Worm (Caenorhabditis elegans) whole organism, late embryonic: ENCODE results near the gene col-121.

ENCODE experiments used
- C08G9.2 ChIP-seq: sonication (generic microtip); optimal IDR thresholded peaks from 2 replicates; lab custom pipeline; 2016; ENCODE audit warnings: mild to moderate bottlenecking, missing genetic modification characterization, moderate library complexity, missing compliant biosample characterization
- F13H6.1 ChIP-seq: sonication (generic microtip); optimal IDR thresholded peaks from 2 replicates; lab custom pipeline; 2016; ENCODE audit warnings: missing genetic modification characterization, missing compliant biosample characterization
- K02D7.2 ChIP-seq: sonication (generic microtip); optimal IDR thresholded peaks from 2 replicates; lab custom pipeline; 2017; ENCODE audit warnings: mild to moderate bottlenecking, missing genetic modification characterization, missing compliant biosample characterization
- K09A11.1 ChIP-seq: sonication (generic microtip); optimal IDR thresholded peaks from 2 replicates; lab custom pipeline; 2017; ENCODE audit warnings: antibody characterized with exemption, mild to moderate bottlenecking, missing genetic modification characterization, missing compliant biosample characterization; ENCODE audit not compliant: insufficient read depth
- ahr-1 ChIP-seq: sonication (generic microtip); optimal IDR thresholded peaks from 2 replicates; lab custom pipeline; 2016; ENCODE audit warnings: missing genetic modification characterization, missing compliant biosample characterization
- ama-1 ChIP-seq: fragments of 150-350 bp; optimal IDR thresholded peaks from 2 replicates; lab custom pipeline; 2014
- ceh-14 ChIP-seq: sonication (generic microtip); optimal IDR thresholded peaks from 2 replicates; lab custom pipeline; 2016; ENCODE audit warnings: missing genotype, missing genetic modification characterization, missing compliant biosample characterization
- ceh-19 ChIP-seq: fragments of 200-800 bp; sonication (Bioruptor generic); optimal IDR thresholded peaks from 2 replicates; lab custom pipeline; 2018; ENCODE audit warnings: mild to moderate bottlenecking, missing genetic modification characterization, missing compliant biosample characterization
- ceh-22 ChIP-seq: sonication (generic microtip); optimal IDR thresholded peaks from 2 replicates; lab custom pipeline; 2017; ENCODE audit warnings: missing biosample characterization, missing genetic modification characterization
- ceh-30 ChIP-seq: fragments of 150-350 bp; optimal IDR thresholded peaks from 2 replicates; lab custom pipeline; 2014; ENCODE audit warnings: missing biosample characterization, missing genetic modification characterization
- ceh-31 ChIP-seq: sonication (generic microtip); optimal IDR thresholded peaks from 2 replicates; lab custom pipeline; 2016; ENCODE audit warnings: missing genetic modification characterization, missing compliant biosample characterization
- ceh-34 ChIP-seq: sonication (generic microtip); optimal IDR thresholded peaks from 2 replicates; lab custom pipeline; 2016; ENCODE audit warnings: mild to moderate bottlenecking, missing genetic modification characterization, missing compliant biosample characterization
- dmd-4 ChIP-seq: sonication (generic microtip); optimal IDR thresholded peaks from 2 replicates; lab custom pipeline; 2016; ENCODE audit warnings: borderline replicate concordance, missing genetic modification characterization, missing compliant biosample characterization
- dve-1 ChIP-seq: sonication (generic microtip); optimal IDR thresholded peaks from 2 replicates; lab custom pipeline; 2017; ENCODE audit warnings: antibody characterized with exemption, mild to moderate bottlenecking, missing genetic modification characterization, missing compliant biosample characterization
- elt-2 ChIP-seq: sonication (generic microtip); optimal IDR thresholded peaks from 2 replicates; lab custom pipeline; 2016; ENCODE audit warnings: missing genetic modification reagents, missing genetic modification characterization, missing compliant biosample characterization
- elt-4 ChIP-seq: sonication (generic microtip); optimal IDR thresholded peaks from 2 replicates; lab custom pipeline; 2016; ENCODE audit warnings: missing genetic modification characterization, missing compliant biosample characterization
- fkh-10 ChIP-seq: fragments of 150-350 bp; optimal IDR thresholded peaks from 2 replicates; lab custom pipeline; 2014; ENCODE audit warnings: missing biosample characterization, missing genetic modification reagents, missing genetic modification characterization
- hlh-30 ChIP-seq: sonication (generic microtip); optimal IDR thresholded peaks from 2 replicates; lab custom pipeline; 2017; ENCODE audit warnings: antibody characterized with exemption, missing genetic modification characterization, missing compliant biosample characterization; ENCODE audit not compliant: insufficient read depth
- hlh-6 ChIP-seq: sonication (generic microtip); optimal IDR thresholded peaks from 2 replicates; lab custom pipeline; 2016; ENCODE audit warnings: missing genotype, missing genetic modification characterization, missing compliant biosample characterization
- lim-6 ChIP-seq: sonication (generic microtip); optimal IDR thresholded peaks from 2 replicates; lab custom pipeline; 2016; ENCODE audit warnings: missing genetic modification characterization, missing compliant biosample characterization
- madf-2 ChIP-seq: sonication (generic microtip); optimal IDR thresholded peaks from 2 replicates; lab custom pipeline; 2017; ENCODE audit warnings: missing genetic modification characterization, missing compliant biosample characterization
- mec-3 ChIP-seq: sonication (generic microtip); optimal IDR thresholded peaks from 2 replicates; lab custom pipeline; 2016; ENCODE audit warnings: borderline replicate concordance, missing genetic modification characterization, missing compliant biosample characterization
- nfya-1 ChIP-seq: sonication (generic microtip); optimal IDR thresholded peaks from 2 replicates; lab custom pipeline; 2017; ENCODE audit warnings: missing genetic modification characterization, mild to moderate bottlenecking, missing compliant biosample characterization, antibody characterized with exemption, moderate library complexity
- nhr-11 ChIP-seq: fragments of 150-350 bp; optimal IDR thresholded peaks from 2 replicates; lab custom pipeline; 2014; ENCODE audit warnings: missing biosample characterization, missing genetic modification characterization
- nhr-232 ChIP-seq: sonication (generic microtip); optimal IDR thresholded peaks from 2 replicates; lab custom pipeline; 2016; ENCODE audit warnings: missing genetic modification characterization, missing compliant biosample characterization
- npax-4 ChIP-seq: sonication (generic microtip); optimal IDR thresholded peaks from 2 replicates; lab custom pipeline; 2016; ENCODE audit warnings: missing genetic modification characterization, missing compliant biosample characterization
- odd-2 ChIP-seq: sonication (generic microtip); optimal IDR thresholded peaks from 2 replicates; lab custom pipeline; 2017; ENCODE audit warnings: antibody characterized with exemption, mild to moderate bottlenecking, missing genetic modification characterization, missing compliant biosample characterization
- pax-1 ChIP-seq: fragments of 150-350 bp; optimal IDR thresholded peaks from 2 replicates; lab custom pipeline; 2014; ENCODE audit warnings: missing biosample characterization, missing genetic modification characterization
- pha-2 ChIP-seq: sonication (generic microtip); optimal IDR thresholded peaks from 2 replicates; lab custom pipeline; 2017; ENCODE audit warnings: mild to moderate bottlenecking, missing genetic modification characterization, missing compliant biosample characterization
- pqm-1 ChIP-seq: sonication (generic microtip); optimal IDR thresholded peaks from 2 replicates; lab custom pipeline; 2016; ENCODE audit warnings: missing genetic modification characterization, missing compliant biosample characterization
- ref-2 ChIP-seq: sonication (generic microtip); optimal IDR thresholded peaks from 2 replicates; lab custom pipeline; 2016; ENCODE audit warnings: missing genetic modification characterization, missing compliant biosample characterization
- sdc-2 ChIP-seq: sonication (generic microtip); optimal IDR thresholded peaks from 2 replicates; lab custom pipeline; 2016; ENCODE audit warnings: missing genotype, missing genetic modification characterization, missing compliant biosample characterization
- sox-2 ChIP-seq: fragments of 200-800 bp; sonication (Bioruptor generic); IDR thresholded peaks from 2 replicates; pipeline ENCODE4 v1.3.6; 2022; ENCODE audit warnings: missing genetic modification reagents, missing genetic modification characterization, missing compliant biosample characterization
- sox-4 ChIP-seq: sonication (generic microtip); optimal IDR thresholded peaks from 2 replicates; lab custom pipeline; 2017; ENCODE audit warnings: mild to moderate bottlenecking, missing genetic modification characterization, inconsistent platforms, missing compliant biosample characterization
- syd-9 ChIP-seq: sonication (generic microtip); optimal IDR thresholded peaks from 2 replicates; lab custom pipeline; 2016; ENCODE audit warnings: mild to moderate bottlenecking, missing genetic modification characterization, moderate library complexity, missing compliant biosample characterization
- tbx-2 ChIP-seq: sonication (generic microtip); optimal IDR thresholded peaks from 2 replicates; lab custom pipeline; 2016; ENCODE audit warnings: missing genetic modification characterization, missing compliant biosample characterization
- unc-42 ChIP-seq: sonication (generic microtip); optimal IDR thresholded peaks from 2 replicates; lab custom pipeline; 2016; ENCODE audit warnings: missing genotype, missing genetic modification characterization, missing compliant biosample characterization
- unc-86 ChIP-seq: sonication (generic microtip); optimal IDR thresholded peaks from 2 replicates; lab custom pipeline; 2016; ENCODE audit warnings: missing genetic modification characterization, missing compliant biosample characterization
- ztf-16 ChIP-seq: sonication (generic microtip); optimal IDR thresholded peaks from 2 replicates; lab custom pipeline; 2017; ENCODE audit warnings: missing genetic modification characterization, missing compliant biosample characterization

The col-121 gene

DNA sequence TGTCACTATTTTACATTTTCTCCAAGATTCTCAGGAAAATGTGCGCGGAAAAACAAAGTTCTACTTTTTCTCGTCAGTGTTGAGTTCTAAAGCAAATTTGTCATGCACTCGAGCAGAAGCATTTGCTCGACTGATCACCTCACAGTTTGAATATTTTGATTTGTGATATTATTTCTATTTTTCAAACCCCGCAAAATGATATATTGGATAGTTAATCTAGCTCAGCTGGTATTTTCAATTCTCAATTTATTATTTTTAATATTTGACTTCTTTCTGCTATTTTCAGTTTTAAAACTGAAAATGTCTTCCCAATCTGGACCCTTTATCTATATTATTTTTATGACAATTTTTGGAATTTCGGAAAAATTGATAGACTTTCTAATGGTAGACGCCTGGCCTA lies 27.1 kb upstream of the col-121 start, which contains the start of gene srxa-2:
Gene srxa-2 (plus strand): TSS at position 301 of the 400 bp plus-strand sequence.
- TF ChIP-seq dmd-4 (tag; lab: Kevin White, UChicago) (no peak), ceh-14 (no peak), sdc-2 (tag; lab: Kevin White, UChicago) (no peak), sox-2 (GFP tag; lab: Robert Waterston, UW) (no peak), nhr-232 (tag; lab: Kevin White, UChicago) (no peak), mec-3 (tag; lab: Kevin White, UChicago) (no peak), syd-9 (no peak), ceh-19 (GFP tag; lab: Kevin White, UChicago) (no peak), unc-86 (tag; lab: Kevin White, UChicago) (no peak), fkh-10 (GFP tag; lab: Kevin White, UChicago) (no peak), K02D7.2 (no peak), ama-1 (lab: Kevin White, UChicago) (no peak), ceh-34 (no peak), ahr-1 (no peak), C08G9.2 (tag; lab: Kevin White, UChicago) (no peak), nfya-1 (tag; lab: Kevin White, UChicago) (no peak), F13H6.1 (tag; lab: Kevin White, UChicago) (no peak)

DNA sequence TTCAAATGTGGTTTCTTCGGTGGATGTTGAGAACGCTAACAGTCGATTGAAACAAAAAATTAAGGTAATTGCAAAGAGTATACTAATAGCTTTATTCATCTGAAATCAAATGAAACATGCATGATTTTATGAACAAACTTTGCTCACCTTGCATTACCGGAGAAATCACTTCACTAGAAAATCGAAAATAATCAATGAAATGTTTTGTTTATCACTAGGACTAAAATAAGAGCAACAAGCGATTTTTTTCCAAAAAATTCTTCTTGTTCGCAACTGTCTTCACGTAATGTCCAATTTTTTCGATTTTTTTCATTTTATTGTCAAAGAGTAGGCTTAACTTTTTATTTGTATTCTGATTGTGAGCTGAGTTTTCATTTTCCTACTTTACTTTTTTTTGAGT lies 26.4 kb upstream of the col-121 start, which contains the start of gene F56D5.9:
Gene F56D5.9 (minus strand): TSS at position 101 of the 400 bp plus-strand sequence.
- TF ChIP-seq dmd-4 (tag; lab: Kevin White, UChicago) (no peak), pha-2 (tag; lab: Kevin White, UChicago) (no peak), madf-2 (tag; lab: Kevin White, UChicago) (no peak), sdc-2 (tag; lab: Kevin White, UChicago) (no peak), ref-2 (no peak), ceh-22 (tag; lab: Kevin White, UChicago) (no peak), pax-1 (no peak), hlh-6 (no peak), unc-42 (no peak), K09A11.1 (no peak), sox-4 (tag; lab: Kevin White, UChicago) (no peak), pqm-1 (tag; lab: Kevin White, UChicago) (no peak), npax-4 (tag; lab: Kevin White, UChicago) (no peak), F13H6.1 (tag; lab: Kevin White, UChicago) (no peak), ahr-1 (no peak), elt-4 (tag; lab: Kevin White, UChicago) (no peak), ceh-30 (tag; lab: Kevin White, UChicago) (no peak)

DNA sequence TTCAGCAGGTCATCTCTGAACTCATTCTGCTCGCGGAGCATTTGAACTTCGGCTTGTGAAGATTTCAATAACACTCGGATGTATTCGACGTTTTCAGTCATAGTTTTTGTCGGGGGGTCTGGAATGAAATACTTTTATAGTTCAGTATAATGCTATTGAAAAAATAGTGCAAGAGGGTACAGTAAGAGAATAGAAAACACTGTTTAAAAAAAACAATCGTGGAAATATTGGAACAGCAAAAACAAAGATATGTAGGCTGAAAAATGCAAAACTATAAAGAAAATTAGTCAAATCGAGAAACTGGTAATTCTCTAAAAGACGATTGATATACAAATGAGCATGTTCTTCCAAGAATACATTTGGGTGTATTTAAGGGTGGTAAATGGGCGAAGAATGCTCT lies 12.0 kb upstream of the col-121 start, which contains the start of gene F56D5.5:
Gene F56D5.5 (minus strand): TSS at position 101 of the 400 bp plus-strand sequence.
- TF ChIP-seq ama-1 (lab: Kevin White, UChicago) (no peak), ztf-16 (no peak), unc-42 (no peak), elt-4 (tag; lab: Kevin White, UChicago) (no peak), nhr-11 (tag; lab: Kevin White, UChicago) (no peak), hlh-30 (tag; lab: Kevin White, UChicago) (no peak), odd-2 (tag; lab: Kevin White, UChicago) (no peak), lim-6 (tag; lab: Kevin White, UChicago) (no peak), mec-3 (tag; lab: Kevin White, UChicago) (no peak), dmd-4 (tag; lab: Kevin White, UChicago) (no peak), sox-2 (GFP tag; lab: Robert Waterston, UW) (no peak), elt-2 (tag; lab: Kevin White, UChicago) (no peak), ceh-31 (tag; lab: Kevin White, UChicago) (no peak), tbx-2 (no peak), ceh-34 (no peak), dve-1 (tag; lab: Kevin White, UChicago) (no peak)
